Fruit fly (Drosophila melanogaster): ENCODE measurements around the gene Mcm6.

Gene Mcm6

DNA sequence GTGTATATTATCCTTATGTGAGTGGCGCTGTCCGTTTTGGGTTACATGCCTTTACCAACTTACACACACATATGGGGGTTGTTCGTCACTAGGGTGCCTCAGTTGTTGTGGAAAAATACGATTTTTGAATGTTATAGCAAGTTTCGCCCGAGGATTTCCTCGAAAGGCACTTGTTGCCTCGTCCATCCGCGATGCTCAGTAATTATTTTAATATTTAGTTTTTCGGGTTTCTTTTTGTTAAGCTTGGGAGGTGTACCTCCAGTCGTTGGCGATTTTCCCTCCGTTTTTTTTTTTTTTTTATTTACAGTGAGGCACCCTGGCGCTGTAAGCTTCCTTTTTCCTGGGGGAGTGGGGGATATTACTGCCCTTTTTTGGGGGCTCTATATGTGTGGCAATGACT is 22.3 kb downstream of the Mcm6 start:
- peak; percentile 43 for TF ChIP-seq Mad (GFP tag; optimal IDR thresholded peaks at IDR 0.05)
- no peak for TF ChIP-seq cas (GFP tag; IDR thresholded peaks at IDR 0.05)
- TF ChIP-seq CG8359 (GFP tag; optimal IDR thresholded peaks at IDR 0.05; ENCODE audit: borderline replicate concordance): no peak
- no peak for TF ChIP-seq sna (GFP tag; IDR thresholded peaks at IDR 0.05; ENCODE audit: partially characterized antibody)
- TF ChIP-seq CG3065 (GFP tag; optimal IDR thresholded peaks at IDR 0.05): no peak
- no peak for TF ChIP-seq wek (GFP tag; optimal IDR thresholded peaks at IDR 0.05)
- TF ChIP-seq unpg (GFP tag; optimal IDR thresholded peaks at IDR 0.05): peak; percentile 75
- TF ChIP-seq CG30431 (GFP tag; optimal IDR thresholded peaks at IDR 0.05): peak; percentile 42
- peak; percentile 16 for TF ChIP-seq Sry-δ (GFP tag; optimal IDR thresholded peaks at IDR 0.05)
- no peak for TF ChIP-seq ro (GFP tag; IDR thresholded peaks at IDR 0.05)
- peak; percentile 33 for TF ChIP-seq pros (GFP tag; optimal IDR thresholded peaks at IDR 0.05)
- TF ChIP-seq bowl (GFP tag; IDR thresholded peaks at IDR 0.05): no peak; the same call in 1 of the 2 replicates
- TF ChIP-seq CG6175 (GFP tag; IDR thresholded peaks at IDR 0.05): no peak
- peak; percentile 9 for TF ChIP-seq CG8281 (tag; optimal IDR thresholded peaks at IDR 0.05)
- peak; percentile 62 for TF ChIP-seq CG16863 (GFP tag; optimal IDR thresholded peaks at IDR 0.05)
- TF ChIP-seq NC2α (GFP tag; optimal IDR thresholded peaks at IDR 0.05): no peak
- peak; percentile 72 for TF ChIP-seq NfI (GFP tag; optimal IDR thresholded peaks at IDR 0.05)
- TF ChIP-seq CG30020 (tag; optimal IDR thresholded peaks at IDR 0.05): no peak
- TF ChIP-seq dati (GFP tag; IDR thresholded peaks at IDR 0.05): peak; percentile 27; the same call in 1 of the 2 replicates
- peak; percentile 35; the same call in 1 of the 2 replicates for TF ChIP-seq ssp (GFP tag; IDR thresholded peaks at IDR 0.05)
- peak; percentile 52 for TF ChIP-seq ind (GFP tag; optimal IDR thresholded peaks at IDR 0.05)
- TF ChIP-seq CG15601 (tag; optimal IDR thresholded peaks at IDR 0.05): peak; percentile 62
- TF ChIP-seq pan (optimal IDR thresholded peaks at IDR 0.05): no peak
- peak in 1 of 2 experiments; percentile 76 for TF ChIP-seq pan (GFP tag; optimal IDR thresholded peaks at IDR 0.05 in 1 of 2, IDR thresholded peaks at IDR 0.05 in 1 of 2)
- peak; percentile 46 for TF ChIP-seq Asciz (GFP tag; optimal IDR thresholded peaks at IDR 0.05)
- TF ChIP-seq H15 (GFP tag; IDR thresholded peaks at IDR 0.05): no peak
- TF ChIP-seq eve (GFP tag; optimal IDR thresholded peaks at IDR 0.05): no peak
- TF ChIP-seq h (optimal IDR thresholded peaks at IDR 0.05): no peak
- TF ChIP-seq zen (tag; optimal IDR thresholded peaks at IDR 0.05): no peak
- TF ChIP-seq HLH4C (GFP tag; IDR thresholded peaks at IDR 0.05; ENCODE audit: partially characterized antibody): no peak
- TF ChIP-seq unc-4 (GFP tag; IDR thresholded peaks at IDR 0.05; ENCODE audit: partially characterized antibody): no peak
- TF ChIP-seq B-H2 (GFP tag; optimal IDR thresholded peaks at IDR 0.05): peak; percentile 84
- TF ChIP-seq Neu2 (GFP tag; optimal IDR thresholded peaks at IDR 0.05; ENCODE audit: borderline replicate concordance): no peak
- no peak for TF ChIP-seq grn (GFP tag; optimal IDR thresholded peaks at IDR 0.05)
- peak; percentile 69 for TF ChIP-seq CG13775 (GFP tag; optimal IDR thresholded peaks at IDR 0.05)
- no peak for TF ChIP-seq br (optimal IDR thresholded peaks at IDR 0.05)
- peak; percentile 34 for TF ChIP-seq CG2116 (GFP tag; optimal IDR thresholded peaks at IDR 0.05)
- peak; percentile 85 for TF ChIP-seq row (GFP tag; IDR thresholded peaks at IDR 0.05)
- no peak for TF ChIP-seq CG7357 (GFP tag; IDR thresholded peaks at IDR 0.05)
- TF ChIP-seq HLH3B (GFP tag; IDR thresholded peaks at IDR 0.05): peak; percentile 33; the same call in 1 of the 2 replicates
- TF ChIP-seq CG7839 (tag; optimal IDR thresholded peaks at IDR 0.05): peak; percentile 71
- TF ChIP-seq CG6254 (GFP tag; optimal IDR thresholded peaks at IDR 0.05): peak; percentile 51
- TF ChIP-seq al (GFP tag; IDR thresholded peaks at IDR 0.05): 0 out of 2 replicates have a peak, but pooled peaks have one; percentile 28
- TF ChIP-seq Antp (GFP tag; optimal IDR thresholded peaks at IDR 0.05): peak; percentile 32
- peak; percentile 35 for TF ChIP-seq mirr (GFP tag; optimal IDR thresholded peaks at IDR 0.05)
- TF ChIP-seq CG3995 (GFP tag; optimal IDR thresholded peaks at IDR 0.05): no peak
- TF ChIP-seq chif (GFP tag; optimal IDR thresholded peaks at IDR 0.05): peak; percentile 41 to 59
- no peak for TF ChIP-seq Scr (GFP tag; IDR thresholded peaks at IDR 0.05; ENCODE audit: partially characterized antibody)
- no peak for TF ChIP-seq GATAe (GFP tag; conservative IDR thresholded peaks at IDR 0.05)
- peak; percentile 13 for TF ChIP-seq CTCF (GFP tag; optimal IDR thresholded peaks at IDR 0.05)
- TF ChIP-seq bab2 (GFP tag; optimal IDR thresholded peaks at IDR 0.05): peak; percentile 49
- peak; percentile 50; the same call in 1 of the 3 replicates for TF ChIP-seq ase (GFP tag; IDR thresholded peaks at IDR 0.05)
